Worm (Caenorhabditis elegans): ENCODE data around the gene K07H8.7.

DNA sequence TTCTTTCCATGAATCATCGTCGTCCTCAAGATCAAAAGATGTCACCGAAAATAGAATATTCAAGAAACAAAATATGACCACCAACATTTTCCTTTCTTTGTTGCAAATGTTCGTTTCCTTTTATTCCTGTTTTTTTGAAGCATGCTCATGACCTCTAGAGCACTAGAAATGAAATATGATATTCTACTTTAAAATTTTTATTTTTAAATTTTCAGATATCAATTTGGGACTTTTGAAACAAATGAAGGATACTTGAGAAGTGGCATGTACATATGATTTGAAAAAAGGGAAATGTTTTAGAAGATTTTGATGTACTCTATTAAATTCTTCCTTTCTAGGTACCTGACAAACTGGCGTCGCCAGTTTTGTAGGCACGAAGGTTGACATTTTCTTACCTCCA lies 15.4 kb upstream of the K07H8.7 start, which contains the start of gene K07H8.11:
- TF ChIP-seq unc-55 (GFP tag; optimal IDR thresholded peaks at IDR 0.05), result no peak
- TF ChIP-seq nhr-6 (tag; optimal IDR thresholded peaks at IDR 0.05), result no peak
- TF ChIP-seq alr-1 (tag; optimal IDR thresholded peaks at IDR 0.05), result no peak
- no peak for TF ChIP-seq ama-1 (optimal IDR thresholded peaks at IDR 0.05)
- no peak for TF ChIP-seq mdl-1 (tag; optimal IDR thresholded peaks at IDR 0.05)
- TF ChIP-seq unc-62 (GFP tag; optimal IDR thresholded peaks at IDR 0.05), result no peak
- TF ChIP-seq nhr-12 (tag; optimal IDR thresholded peaks at IDR 0.05), result no peak
- TF ChIP-seq zag-1 (tag; optimal IDR thresholded peaks at IDR 0.05), result no peak
- TF ChIP-seq ztf-4 (tag; optimal IDR thresholded peaks at IDR 0.05), result no peak
- no peak for TF ChIP-seq nhr-21 (tag; optimal IDR thresholded peaks at IDR 0.05)
- no peak for TF ChIP-seq nhr-11 (tag; optimal IDR thresholded peaks at IDR 0.05)
- TF ChIP-seq mab-5 (tag; optimal IDR thresholded peaks at IDR 0.05), result no peak
- no peak for TF ChIP-seq sma-3 (GFP tag; optimal IDR thresholded peaks at IDR 0.05)
- TF ChIP-seq nhr-237 (tag; optimal IDR thresholded peaks at IDR 0.05), result no peak

All from whole organism, L2 larva.